Fruit fly (Drosophila melanogaster) whole organism: ENCODE measurements around the gene CG11537.

Experiments used
- CG8478 ChIP-seq: fragments of >200 bp; optimal IDR thresholded peaks from 2 replicates; lab custom pipeline; 2018; ENCODE audit warnings: inconsistent platforms
- Dll ChIP-seq: fragments of >200 bp; optimal IDR thresholded peaks from 2 replicates; lab custom pipeline; 2017
- EcR ChIP-seq, 2 experiments: fragments of >200 bp; optimal IDR thresholded peaks; 2 replicates each; lab custom pipeline; 2017; ENCODE audit warnings: missing biosample characterization in 2 of 2, missing genetic modification characterization in 2 of 2, missing genetic modification reagents in 2 of 2
- pan ChIP-seq: fragments of >200 bp; optimal IDR thresholded peaks from 2 replicates; lab custom pipeline; 2017
- psq ChIP-seq: fragments of >200 bp; optimal IDR thresholded peaks from 2 replicates; lab custom pipeline; 2017
- usp ChIP-seq: fragments of >200 bp; optimal IDR thresholded peaks from 2 replicates; lab custom pipeline; 2017; ENCODE audit warnings: missing biosample characterization, missing genetic modification characterization, mixed read lengths

- no peak for TF ChIP-seq CG8478
- no peak for TF ChIP-seq EcR (GFP tag; optimal IDR thresholded peaks at IDR 0.05; lab: Kevin White, UChicago)
- no peak for TF ChIP-seq pan
- TF ChIP-seq usp = no peak
- TF ChIP-seq Dll = no peak
- no peak for TF ChIP-seq psq (lab: Kevin White, UChicago)
Observed at dm6 chr3L:3148125-3149059, 5.1 kb upstream of the CG11537 start, which contains the start of the genes Usp5 and BtbVII.
